Worm (Caenorhabditis elegans) whole organism, L2 larva: Measurements from ENCODE around the gene T06E4.7.

Experiments
- C34F6.9 ChIP-seq: fragments of 150-350 bp; optimal IDR thresholded peaks from 2 replicates; lab custom pipeline; 2014; ENCODE audit warnings: missing biosample characterization, missing genetic modification characterization
- F13H6.1 ChIP-seq: sonication (generic microtip); optimal IDR thresholded peaks from 2 replicates; lab custom pipeline; 2016; ENCODE audit warnings: missing genetic modification characterization, missing compliant biosample characterization
- R02D3.7 ChIP-seq: fragments of 150-350 bp; optimal IDR thresholded peaks from 2 replicates; lab custom pipeline; 2014; ENCODE audit warnings: missing biosample characterization, missing genetic modification characterization
- Y55F3AM.14 ChIP-seq: fragments of 200-800 bp; sonication (Bioruptor generic); optimal IDR thresholded peaks from 2 replicates; lab custom pipeline; 2018; ENCODE audit warnings: mild to moderate bottlenecking, missing genetic modification characterization, missing compliant biosample characterization
- alr-1 ChIP-seq: fragments of 150-350 bp; optimal IDR thresholded peaks from 2 replicates; lab custom pipeline; 2014; ENCODE audit warnings: missing biosample characterization, missing genetic modification characterization
- egl-27 ChIP-seq: sonication (generic microtip); optimal IDR thresholded peaks from 3 replicates; lab custom pipeline; 2017; ENCODE audit warnings: missing biosample characterization, missing genetic modification reagents, missing genetic modification characterization
- elt-1 ChIP-seq: fragments of 150-350 bp; optimal IDR thresholded peaks from 2 replicates; lab custom pipeline; 2014; ENCODE audit warnings: missing biosample characterization, missing genetic modification characterization
- gmeb-1 ChIP-seq: fragments of 150-350 bp; optimal IDR thresholded peaks from 2 replicates; lab custom pipeline; 2014; ENCODE audit warnings: missing biosample characterization, missing genetic modification characterization
- lin-11 ChIP-seq: fragments of 150-350 bp; sonication (generic microtip); optimal IDR thresholded peaks from 2 replicates; lab custom pipeline; 2014; ENCODE audit warnings: missing biosample characterization, missing genetic modification characterization, inconsistent platforms, mixed read lengths
- lsy-2 ChIP-seq, 2 experiments: fragments of 150-350 bp in 1 of 2; sonication (generic microtip) in 1 of 2; optimal IDR thresholded peaks; 2 replicates each; lab custom pipeline; 2014 to 2017; ENCODE audit warnings: missing biosample characterization in 2 of 2, missing genetic modification characterization in 2 of 2
- mdl-1 ChIP-seq, 2 experiments: fragments of 150-350 bp in 1 of 2; sonication (generic microtip) in 1 of 2; optimal IDR thresholded peaks; 2 replicates each; lab custom pipeline; 2017; ENCODE audit warnings: missing biosample characterization in 2 of 2, missing genetic modification characterization in 2 of 2
- nhr-10 ChIP-seq: sonication (generic microtip); optimal IDR thresholded peaks from 2 replicates; lab custom pipeline; 2017; ENCODE audit warnings: missing biosample characterization, missing genetic modification characterization
- nhr-23 ChIP-seq: fragments of 150-350 bp; optimal IDR thresholded peaks from 2 replicates; lab custom pipeline; 2014; ENCODE audit warnings: missing biosample characterization, missing genetic modification reagents, missing genetic modification characterization
- nhr-237 ChIP-seq: fragments of 150-350 bp; optimal IDR thresholded peaks from 2 replicates; lab custom pipeline; 2014; ENCODE audit warnings: missing biosample characterization, missing genetic modification characterization
- nhr-6 ChIP-seq: fragments of 150-350 bp; optimal IDR thresholded peaks from 2 replicates; lab custom pipeline; 2014; ENCODE audit warnings: missing biosample characterization, missing genetic modification characterization
- peb-1 ChIP-seq: fragments of 150-350 bp; optimal IDR thresholded peaks from 2 replicates; lab custom pipeline; 2014; ENCODE audit warnings: missing biosample characterization, missing genetic modification characterization
- skn-1 ChIP-seq: sonication (generic microtip); optimal IDR thresholded peaks from 2 replicates; lab custom pipeline; 2017; ENCODE audit warnings: missing biosample characterization, missing genetic modification characterization
- sma-9 ChIP-seq, 2 experiments: fragments of 150-350 bp in 1 of 2; sonication (generic microtip) in 1 of 2; optimal IDR thresholded peaks; 2 replicates each; lab custom pipeline; 2014 to 2016; ENCODE audit warnings: missing genetic modification characterization in 2 of 2, mild to moderate bottlenecking in 1 of 2, missing biosample characterization in 1 of 2, missing compliant biosample characterization in 1 of 2, missing genetic modification reagents in 1 of 2, moderate library complexity in 1 of 2
- snpc-4 ChIP-seq: fragments of 150-350 bp; optimal IDR thresholded peaks from 2 replicates; lab custom pipeline; 2014; ENCODE audit warnings: missing biosample characterization, missing genetic modification characterization
- unc-55 ChIP-seq: fragments of 150-350 bp; sonication (generic microtip); optimal IDR thresholded peaks from 3 replicates; lab custom pipeline; 2014; ENCODE audit warnings: missing biosample characterization, missing genetic modification reagents, missing genetic modification characterization
- zag-1 ChIP-seq: fragments of 150-350 bp; optimal IDR thresholded peaks from 2 replicates; lab custom pipeline; 2014; ENCODE audit warnings: missing biosample characterization, missing genetic modification characterization

T06E4.7 gene

ce11 chrV:9664620-9665019 lies 38.4 kb downstream of the T06E4.7 start (continued):
- no peak for TF ChIP-seq F13H6.1 (tag; lab: Kevin White, UChicago)
- no peak for TF ChIP-seq gmeb-1 (tag; lab: Kevin White, UChicago)
- TF ChIP-seq R02D3.7 (tag; lab: Kevin White, UChicago), result no peak
- TF ChIP-seq Y55F3AM.14 (GFP tag; lab: Kevin White, UChicago), result peak; percentile 39
- TF ChIP-seq, all 48 proteins: peak for 11

- peak; percentile 28 for TF ChIP-seq zag-1 (tag; lab: Kevin White, UChicago)
- no peak for TF ChIP-seq elt-1 (tag; lab: Kevin White, UChicago)
- TF ChIP-seq egl-27, result peak; percentile 29
- no peak for TF ChIP-seq lsy-2 (tag; optimal IDR thresholded peaks at IDR 0.05; lab: Kevin White, UChicago)
- TF ChIP-seq C34F6.9 (tag; lab: Kevin White, UChicago), result no peak
- TF ChIP-seq nhr-237 (tag; lab: Kevin White, UChicago), result no peak
- peak; percentile 35 for TF ChIP-seq unc-55 (GFP tag; lab: Kevin White, UChicago)
- TF ChIP-seq, all 48 proteins: peak for 3
These were observed 40.2 kb downstream of the T06E4.7 start, which contains the start of gene ZK287.1 for ce11 chrV:9666394-9666793. Gene ZK287.1, plus strand, starts transcription at chrV:9666694.

DNA sequence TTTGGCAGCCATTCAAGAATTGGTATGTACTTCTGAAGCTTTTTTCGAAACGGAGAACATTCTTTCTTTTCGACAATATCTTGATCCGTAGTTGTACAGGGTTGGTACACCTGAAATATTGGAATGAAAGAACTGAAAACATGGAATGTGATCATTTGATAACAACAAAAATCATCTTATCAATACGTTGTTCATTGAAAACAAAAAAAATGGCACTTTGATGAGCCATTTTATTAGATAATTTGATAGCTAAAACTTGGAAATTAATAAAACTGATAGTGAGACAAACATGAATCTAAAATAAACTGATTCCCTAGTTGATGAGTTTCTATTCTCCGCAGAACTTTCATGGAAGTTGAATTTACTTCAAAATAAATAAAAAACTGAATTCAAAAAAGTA lies 46.3 kb downstream of the T06E4.7 start:
- no peak for TF ChIP-seq mdl-1 (tag; optimal IDR thresholded peaks at IDR 0.05; lab: Kevin White, UChicago)
- TF ChIP-seq peb-1 (tag; lab: Kevin White, UChicago), result no peak
- no peak for TF ChIP-seq lsy-2 (tag; optimal IDR thresholded peaks at IDR 0.05; lab: Kevin White, UChicago)
- TF ChIP-seq sma-9 (GFP tag; optimal IDR thresholded peaks at IDR 0.05; lab: Kevin White, UChicago), result no peak
- no peak for TF ChIP-seq sma-9 (tag; optimal IDR thresholded peaks at IDR 0.05; lab: Kevin White, UChicago)
- TF ChIP-seq lin-11 (tag; lab: Kevin White, UChicago), result no peak
- no peak for TF ChIP-seq F13H6.1 (tag; lab: Kevin White, UChicago)
- no peak for TF ChIP-seq skn-1 (tag; lab: Kevin White, UChicago)
- no peak for TF ChIP-seq nhr-6 (tag; lab: Kevin White, UChicago)
- TF ChIP-seq nhr-23, result no peak
- TF ChIP-seq nhr-10, result no peak
- TF ChIP-seq snpc-4 (tag; lab: Kevin White, UChicago), result no peak

DNA sequence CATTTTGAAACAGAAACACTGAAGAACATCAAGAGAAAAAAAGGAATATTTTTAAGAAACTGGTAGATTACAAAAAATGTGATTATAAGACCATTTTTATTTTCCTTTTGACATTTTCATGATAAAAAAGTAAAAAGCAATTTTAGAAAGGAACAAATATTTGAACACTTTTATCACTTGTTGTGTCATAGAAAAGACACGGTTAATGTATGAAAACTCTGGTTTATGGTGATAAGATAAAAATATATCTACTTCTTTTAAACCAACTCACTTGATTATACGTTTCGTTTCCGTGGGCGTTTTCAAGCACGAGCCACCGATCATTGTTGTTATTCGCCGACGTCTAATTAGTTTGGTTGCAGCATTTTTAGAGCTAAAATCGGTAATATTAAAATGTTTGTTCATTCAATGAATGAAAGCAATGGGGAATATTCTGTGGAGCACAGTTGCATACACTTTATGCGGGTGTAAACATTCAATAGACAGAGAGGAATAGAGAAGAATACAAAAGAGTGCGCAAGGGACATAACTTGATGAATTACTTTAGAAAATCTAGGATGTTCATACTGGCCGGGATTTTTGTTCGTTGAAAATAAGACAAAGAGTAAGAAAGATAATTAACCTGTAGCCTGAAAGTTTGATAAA lies 47.1 kb downstream of the T06E4.7 start, which contains the start of gene sulp-8:
TSS of gene sulp-8 (minus strand) at position 469 of the 645 bp plus-strand sequence.
- TF ChIP-seq alr-1 (tag; lab: Kevin White, UChicago) (no peak), C34F6.9 (tag; lab: Kevin White, UChicago) (peak; percentile 32)
